Worm (Caenorhabditis elegans) whole organism, midembryonic: ENCODE results near the gene clec-266.

Experiments used
- T22C8.4 ChIP-seq: fragments of 200-800 bp; sonication (Bioruptor generic); IDR thresholded peaks from 2 replicates; pipeline ENCODE4 v1.3.6; 2022; ENCODE audit warnings: missing genetic modification characterization, missing compliant biosample characterization
- cog-1 ChIP-seq: sonication (generic microtip); optimal IDR thresholded peaks from 2 replicates; lab custom pipeline; 2016; ENCODE audit warnings: missing genetic modification characterization, missing compliant biosample characterization
- flt-1 ChIP-seq: fragments of 200-800 bp; sonication (Bioruptor generic); IDR thresholded peaks from 2 replicates; pipeline ENCODE4 v1.3.6; 2022; ENCODE audit warnings: missing genetic modification characterization, missing compliant biosample characterization
- klf-2 ChIP-seq: fragments of 200-800 bp; sonication (Bioruptor generic); conservative IDR thresholded peaks from 2 replicates; pipeline ENCODE4 v1.3.6; 2022; ENCODE audit warnings: missing genetic modification reagents, missing genetic modification characterization, missing compliant biosample characterization
- med-1 ChIP-seq: sonication (generic microtip); optimal IDR thresholded peaks from 2 replicates; lab custom pipeline; 2017; ENCODE audit warnings: missing genetic modification characterization, mild to moderate bottlenecking, missing compliant biosample characterization, antibody characterized with exemption, missing genetic modification reagents; ENCODE audit not compliant: insufficient read depth
- ref-1 ChIP-seq: fragments of 200-800 bp; sonication (Bioruptor generic); conservative IDR thresholded peaks from 2 replicates; pipeline ENCODE4 v1.3.6; 2022; ENCODE audit warnings: missing genetic modification reagents, missing genetic modification characterization, missing compliant biosample characterization
- tab-1 ChIP-seq: fragments of 200-800 bp; sonication (Bioruptor generic); IDR thresholded peaks from 2 replicates; pipeline ENCODE4 v1.3.6; 2022; ENCODE audit warnings: missing genetic modification characterization, missing compliant biosample characterization
- ztf-23 ChIP-seq: fragments of 200-800 bp; sonication (Bioruptor generic); IDR thresholded peaks from 2 replicates; pipeline ENCODE4 v1.3.6; 2022; ENCODE audit warnings: missing genetic modification reagents, missing genetic modification characterization, missing compliant biosample characterization
- ztf-29 ChIP-seq: fragments of 200-800 bp; sonication (Bioruptor generic); IDR thresholded peaks from 2 replicates; pipeline ENCODE4 v1.3.6; 2022; ENCODE audit warnings: missing genetic modification reagents, missing genetic modification characterization, missing compliant biosample characterization

clec-266 gene

DNA sequence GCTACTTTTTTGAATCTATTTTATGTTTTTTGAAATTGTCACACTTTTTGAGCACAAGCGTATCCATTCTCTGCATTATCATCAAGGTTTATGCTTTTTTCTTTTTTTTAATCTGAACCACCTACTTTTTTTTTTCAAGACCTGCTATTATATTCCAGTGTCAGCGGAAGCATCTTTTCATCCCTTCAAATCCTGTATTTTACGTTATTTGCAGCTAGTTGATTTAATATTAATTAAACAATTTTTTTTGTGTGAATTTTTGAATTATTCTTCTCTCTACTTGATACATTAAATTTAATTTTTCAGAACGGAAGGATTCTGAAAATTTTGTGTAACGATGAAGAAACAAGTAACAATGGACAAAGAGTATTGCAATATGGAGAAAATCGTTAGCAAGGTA, 13.0 kb downstream of the clec-266 start, which contains the start of gene C25B8.8:
Gene C25B8.8, plus strand, starts transcription at position 301 of the 400 bp plus-strand sequence.
- TF ChIP-seq T22C8.4 (GFP tag; lab: Robert Waterston, UW) (no peak), klf-2 (no peak), flt-1 (GFP tag; lab: Robert Waterston, UW) (no peak), med-1 (GFP tag; lab: Kevin White, UChicago) (no peak), tab-1 (GFP tag; lab: Robert Waterston, UW) (no peak), ref-1 (GFP tag; lab: Robert Waterston, UW) (no peak), ztf-23 (no peak)

DNA sequence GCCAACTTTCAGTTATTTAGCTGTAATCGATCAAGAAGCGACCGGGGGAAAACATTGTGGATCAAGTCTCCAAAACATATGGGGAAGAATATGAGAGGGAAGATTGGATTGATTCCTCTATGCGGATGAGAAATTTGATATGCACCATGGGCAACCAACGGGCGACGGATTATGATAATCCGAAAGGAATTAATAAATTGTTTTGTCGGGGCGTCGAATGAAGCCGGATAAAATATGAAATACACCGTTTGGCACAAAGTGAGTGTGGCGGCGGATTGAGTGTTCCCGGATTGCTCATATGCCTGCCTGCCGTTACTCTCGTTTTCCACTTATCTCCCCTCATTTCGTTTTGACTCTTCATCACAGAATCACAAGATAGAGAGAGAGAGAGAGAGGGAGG, 13.5 kb downstream of the clec-266 start:
- TF ChIP-seq T22C8.4 (GFP tag; lab: Robert Waterston, UW): no peak
- no peak for TF ChIP-seq klf-2
- TF ChIP-seq ztf-23: no peak
- TF ChIP-seq ref-1 (GFP tag; lab: Robert Waterston, UW): no peak
- no peak for TF ChIP-seq flt-1 (GFP tag; lab: Robert Waterston, UW)
- no peak for TF ChIP-seq tab-1 (GFP tag; lab: Robert Waterston, UW)
- no peak for TF ChIP-seq ztf-29 (GFP tag; lab: Robert Waterston, UW)
- no peak for TF ChIP-seq med-1 (GFP tag; lab: Kevin White, UChicago)
- no peak for TF ChIP-seq cog-1

DNA sequence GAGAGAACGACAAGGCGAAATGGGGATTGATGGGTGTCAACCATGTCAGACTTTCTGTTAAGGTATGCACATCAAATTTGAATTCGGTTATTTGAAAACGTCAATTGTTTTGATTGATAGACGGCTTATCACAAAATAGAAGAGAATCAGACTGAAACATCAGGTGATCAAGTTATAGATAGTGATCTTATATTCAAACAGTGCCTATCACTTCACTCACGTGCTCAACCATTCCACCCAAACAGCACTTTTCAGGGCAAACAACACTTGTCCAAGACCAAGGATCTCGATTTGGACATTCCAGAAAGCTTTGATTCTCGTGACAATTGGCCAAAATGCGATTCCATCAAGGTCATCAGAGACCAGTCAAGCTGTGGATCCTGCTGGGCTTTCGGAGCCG, 15.1 kb downstream of the clec-266 start:
- TF ChIP-seq ztf-29 (GFP tag; lab: Robert Waterston, UW): no peak
- TF ChIP-seq tab-1 (GFP tag; lab: Robert Waterston, UW): no peak
- no peak for TF ChIP-seq T22C8.4 (GFP tag; lab: Robert Waterston, UW)
- no peak for TF ChIP-seq klf-2
- TF ChIP-seq ztf-23: no peak
- TF ChIP-seq med-1 (GFP tag; lab: Kevin White, UChicago): no peak
- TF ChIP-seq ref-1 (GFP tag; lab: Robert Waterston, UW): no peak
- no peak for TF ChIP-seq cog-1
- TF ChIP-seq flt-1 (GFP tag; lab: Robert Waterston, UW): no peak

DNA sequence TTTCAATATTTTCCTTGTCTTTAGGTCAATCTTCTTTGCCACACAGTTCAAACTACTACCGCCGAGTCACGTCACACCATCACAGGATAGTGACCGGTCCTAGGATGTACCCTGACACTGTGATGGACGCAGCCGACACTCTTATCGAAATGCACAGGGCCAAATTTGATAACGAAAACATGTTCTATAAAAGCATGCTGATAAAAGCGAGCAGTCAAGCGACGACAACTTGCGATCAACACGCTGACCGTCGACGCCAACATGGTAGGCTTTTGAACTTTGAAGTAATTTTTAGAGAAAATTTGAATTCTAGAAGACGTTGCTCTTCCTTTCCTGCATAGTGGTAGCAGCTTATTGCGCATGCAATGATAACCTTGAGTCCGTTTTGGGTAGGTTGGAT, 15.7 kb downstream of the clec-266 start, which contains the start of gene cpr-6:
Gene cpr-6, plus strand, starts transcription at position 217 of the 400 bp plus-strand sequence.
- TF ChIP-seq T22C8.4 (GFP tag; lab: Robert Waterston, UW) (no peak), ref-1 (GFP tag; lab: Robert Waterston, UW) (no peak), flt-1 (GFP tag; lab: Robert Waterston, UW) (no peak), ztf-29 (GFP tag; lab: Robert Waterston, UW) (no peak), ztf-23 (no peak), med-1 (GFP tag; lab: Kevin White, UChicago) (no peak), tab-1 (GFP tag; lab: Robert Waterston, UW) (no peak), klf-2 (no peak)

DNA sequence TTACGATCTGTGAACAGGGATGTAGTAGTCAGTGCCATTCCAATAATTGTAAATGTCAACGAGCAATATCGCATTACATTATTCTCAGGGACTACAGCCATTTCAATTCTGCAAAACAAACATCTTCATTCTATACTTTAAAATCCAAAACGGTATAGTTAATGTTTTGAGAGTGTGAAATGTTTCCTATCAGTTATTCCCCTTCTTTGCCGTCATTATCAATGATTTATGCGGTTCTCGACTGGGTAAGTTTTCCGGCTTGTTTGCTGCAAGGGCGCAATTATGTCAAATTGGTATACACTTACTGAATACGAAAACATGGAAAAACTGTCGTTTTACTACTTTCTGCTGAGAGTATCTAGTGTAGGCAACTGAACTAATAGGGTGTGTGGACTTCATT, 19.6 kb downstream of the clec-266 start, which contains the start of gene F23G4.1:
Gene F23G4.1, minus strand, starts transcription at position 101 of the 400 bp plus-strand sequence.
- TF ChIP-seq ref-1 (GFP tag; lab: Robert Waterston, UW) (no peak), flt-1 (GFP tag; lab: Robert Waterston, UW) (no peak)

DNA sequence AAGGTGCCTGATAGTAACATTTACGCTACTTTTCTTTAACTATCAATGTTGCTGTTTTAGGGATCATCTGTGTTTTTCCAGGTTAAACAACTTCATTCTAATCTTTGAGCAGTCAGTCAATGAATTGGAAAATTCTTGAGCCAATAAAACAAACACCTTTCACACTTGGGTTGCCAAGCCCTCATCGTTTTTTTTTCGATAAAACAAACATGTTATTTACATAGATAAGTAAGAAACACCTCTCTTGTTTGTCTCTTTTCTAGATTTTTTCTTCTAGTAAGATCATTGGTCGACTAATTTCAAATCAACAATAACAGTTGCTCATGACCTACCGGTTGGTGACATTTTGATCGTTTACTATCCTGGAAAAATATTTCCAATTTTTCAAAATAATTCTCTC, 20.7 kb downstream of the clec-266 start:
- no peak for TF ChIP-seq ref-1 (GFP tag; lab: Robert Waterston, UW)
- TF ChIP-seq T22C8.4 (GFP tag; lab: Robert Waterston, UW): no peak
- no peak for TF ChIP-seq klf-2
- no peak for TF ChIP-seq flt-1 (GFP tag; lab: Robert Waterston, UW)
- no peak for TF ChIP-seq ztf-29 (GFP tag; lab: Robert Waterston, UW)
- TF ChIP-seq tab-1 (GFP tag; lab: Robert Waterston, UW): no peak

DNA sequence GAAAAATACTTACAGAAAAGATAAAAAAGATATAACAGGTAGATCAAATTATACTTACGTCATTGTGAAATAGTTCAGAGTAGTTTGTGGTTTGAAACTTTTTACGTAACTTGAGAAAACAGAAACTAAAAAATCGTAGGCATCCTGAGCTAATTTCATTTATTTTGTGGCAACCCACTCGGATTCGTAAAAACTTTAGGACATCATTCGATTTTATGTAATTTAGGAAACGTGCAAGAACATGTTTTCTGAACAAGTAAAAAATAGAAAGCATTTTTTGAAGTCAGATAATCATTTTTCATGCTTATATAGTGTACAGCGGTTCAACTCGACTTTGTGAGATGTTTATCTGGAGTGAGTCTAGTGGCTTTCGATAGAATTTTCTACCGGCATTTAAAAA, 24.0 kb downstream of the clec-266 start, which contains the start of gene hic-1:
Gene hic-1, minus strand, starts transcription at position 101 of the 400 bp plus-strand sequence.
- TF ChIP-seq klf-2 (no peak), tab-1 (GFP tag; lab: Robert Waterston, UW) (no peak), ztf-23 (no peak), ztf-29 (GFP tag; lab: Robert Waterston, UW) (no peak), med-1 (GFP tag; lab: Kevin White, UChicago) (no peak), ref-1 (GFP tag; lab: Robert Waterston, UW) (no peak), T22C8.4 (GFP tag; lab: Robert Waterston, UW) (no peak), cog-1 (no peak), flt-1 (GFP tag; lab: Robert Waterston, UW) (no peak)

DNA sequence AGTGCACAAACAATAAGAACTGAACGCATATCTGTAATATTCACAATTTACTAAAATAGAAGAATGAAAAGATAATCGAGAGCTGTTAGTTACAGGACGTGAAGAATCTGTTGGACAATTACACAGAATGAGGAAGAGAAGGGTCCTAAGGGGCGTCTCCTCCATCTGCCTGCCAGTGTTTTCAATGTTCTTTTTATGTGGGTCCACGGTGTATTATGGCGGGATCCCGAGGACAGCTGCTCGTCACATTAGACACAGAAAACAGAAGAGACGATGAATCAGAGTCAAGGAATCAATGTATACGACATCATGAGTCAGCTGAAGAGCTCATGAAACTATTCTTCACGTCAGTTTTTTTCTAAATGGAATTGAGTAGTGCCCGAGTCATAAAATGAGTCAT, 25.6 kb downstream of the clec-266 start, which contains the start of gene ttr-6:
Gene ttr-6, minus strand, starts transcription at position 33 of the 400 bp plus-strand sequence.
- no peak for TF ChIP-seq ztf-23
- TF ChIP-seq tab-1 (GFP tag; lab: Robert Waterston, UW): no peak
- TF ChIP-seq med-1 (GFP tag; lab: Kevin White, UChicago): no peak
- TF ChIP-seq klf-2: no peak
- no peak for TF ChIP-seq ref-1 (GFP tag; lab: Robert Waterston, UW)
- TF ChIP-seq ztf-29 (GFP tag; lab: Robert Waterston, UW): no peak
- no peak for TF ChIP-seq cog-1
- no peak for TF ChIP-seq flt-1 (GFP tag; lab: Robert Waterston, UW)
- TF ChIP-seq T22C8.4 (GFP tag; lab: Robert Waterston, UW): no peak

DNA sequence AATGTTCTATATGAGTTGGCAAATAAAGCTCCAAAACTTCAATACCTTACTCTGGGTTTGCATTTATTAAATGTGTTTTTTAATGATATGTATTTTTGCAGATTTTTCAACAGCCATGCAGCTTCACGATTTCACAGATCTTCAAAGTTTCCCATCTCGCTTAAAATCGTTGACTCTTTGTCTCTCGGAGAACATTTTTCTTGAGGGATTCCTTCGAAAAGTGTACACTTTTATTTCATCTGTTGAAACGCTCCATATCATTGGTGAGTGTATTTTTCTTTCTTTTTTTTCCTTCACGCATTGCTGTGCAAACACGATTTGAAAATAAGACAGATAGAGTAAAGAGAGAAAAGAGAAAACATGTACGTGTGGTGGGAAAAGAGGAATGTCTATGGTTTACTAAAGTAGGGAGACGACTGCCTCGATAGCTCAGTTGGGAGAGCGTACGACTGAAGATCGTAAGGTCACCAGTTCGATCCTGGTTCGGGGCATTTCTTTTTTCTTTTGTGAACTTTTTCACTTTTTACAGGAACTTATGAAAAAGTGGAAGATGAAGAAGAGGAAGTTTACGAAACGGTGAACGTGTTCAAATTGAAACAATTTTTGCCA, 29.4 kb downstream of the clec-266 start:
- peak; percentile 93 for TF ChIP-seq T22C8.4 (GFP tag; lab: Robert Waterston, UW)
- TF ChIP-seq cog-1: peak; percentile 65
- peak; percentile 96 for TF ChIP-seq tab-1 (GFP tag; lab: Robert Waterston, UW)
- peak; percentile 93 for TF ChIP-seq ztf-29 (GFP tag; lab: Robert Waterston, UW)
- peak; percentile 94 for TF ChIP-seq klf-2
- TF ChIP-seq med-1 (GFP tag; lab: Kevin White, UChicago): peak; percentile 85
- peak; percentile 88 for TF ChIP-seq ref-1 (GFP tag; lab: Robert Waterston, UW)
- TF ChIP-seq ztf-23: peak; percentile 96
- peak; percentile 97 for TF ChIP-seq flt-1 (GFP tag; lab: Robert Waterston, UW)
